Worm (Caenorhabditis elegans) whole organism, L4/young adult: ENCODE results near the gene srh-295.

ENCODE experiments used
- W03F9.2 ChIP-seq: fragments of 150-350 bp; optimal IDR thresholded peaks from 2 replicates; lab custom pipeline; 2014; ENCODE audit warnings: missing biosample characterization, missing genetic modification characterization
- dao-5 ChIP-seq: sonication (generic microtip); optimal IDR thresholded peaks from 2 replicates; lab custom pipeline; 2016; ENCODE audit warnings: missing genotype, missing genetic modification characterization, moderate library complexity, missing compliant biosample characterization
- him-1 ChIP-seq: sonication (generic microtip); optimal IDR thresholded peaks from 2 replicates; lab custom pipeline; 2016; ENCODE audit warnings: missing genotype, missing genetic modification reagents, missing genetic modification characterization, missing compliant biosample characterization

The srh-295 gene

ce11 chrV:15330314-15330713 lies at the start of gene srh-295:
TSS of gene srh-295 (plus strand) at chrV:15330614.
- no peak for TF ChIP-seq dao-5 (tag; lab: Kevin White, UChicago)
- TF ChIP-seq W03F9.2 (tag; lab: Kevin White, UChicago) = no peak
- TF ChIP-seq him-1 = no peak

ce11 chrV:15281279-15281949 lies 49.0 kb upstream of the srh-295 start, which contains the start of the genes srw-19 and srx-51:
TSS of gene srw-19 (minus strand) at chrV:15281379.
TSS of gene srx-51 (plus strand) at chrV:15281899.
- TF ChIP-seq him-1 (no peak), dao-5 (tag; lab: Kevin White, UChicago) (no peak), W03F9.2 (tag; lab: Kevin White, UChicago) (no peak)

- TF ChIP-seq him-1 (no peak), dao-5 (tag; lab: Kevin White, UChicago) (no peak), W03F9.2 (tag; lab: Kevin White, UChicago) (no peak)
Observed at ce11 chrV:15285984-15286383, 44.4 kb upstream of the srh-295 start.

ce11 chrV:15287856-15288255 lies 42.6 kb upstream of the srh-295 start, which contains the start of gene cyp-34A1:
TSS of gene cyp-34A1 (minus strand) at chrV:15287956.
- TF ChIP-seq him-1 (no peak), dao-5 (tag; lab: Kevin White, UChicago) (no peak), W03F9.2 (tag; lab: Kevin White, UChicago) (no peak)

ce11 chrV:15290995-15291394 lies 39.4 kb upstream of the srh-295 start, which contains the start of gene cyp-34A2:
TSS of gene cyp-34A2 (minus strand) at chrV:15291095.
- TF ChIP-seq him-1 (no peak), W03F9.2 (tag; lab: Kevin White, UChicago) (no peak), dao-5 (tag; lab: Kevin White, UChicago) (no peak)

DNA sequence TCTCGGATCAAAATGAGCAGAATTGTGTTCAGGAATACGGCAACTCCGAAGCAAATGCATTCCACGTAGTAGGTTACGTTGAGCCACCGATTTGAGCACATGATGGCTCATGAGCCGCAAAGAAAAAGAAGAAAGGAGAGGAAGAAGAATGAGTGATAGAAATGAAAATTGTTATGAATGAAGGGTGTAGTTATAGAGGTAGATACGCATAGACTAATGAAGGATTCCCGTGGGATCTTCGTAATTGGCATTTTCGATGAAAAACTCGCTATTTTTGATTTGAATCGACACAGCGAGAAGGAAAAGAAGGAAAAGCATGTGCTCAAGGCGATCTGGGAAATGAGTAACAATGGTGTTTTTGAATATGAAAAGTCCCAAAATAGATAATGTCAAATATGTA lies 36.5 kb upstream of the srh-295 start, which contains the start of gene str-96:
str-96 (minus strand) TSS at position 101 of the 400 bp plus-strand sequence.
- TF ChIP-seq dao-5 (tag; lab: Kevin White, UChicago) = no peak
- TF ChIP-seq W03F9.2 (tag; lab: Kevin White, UChicago) = no peak
- no peak for TF ChIP-seq him-1

DNA sequence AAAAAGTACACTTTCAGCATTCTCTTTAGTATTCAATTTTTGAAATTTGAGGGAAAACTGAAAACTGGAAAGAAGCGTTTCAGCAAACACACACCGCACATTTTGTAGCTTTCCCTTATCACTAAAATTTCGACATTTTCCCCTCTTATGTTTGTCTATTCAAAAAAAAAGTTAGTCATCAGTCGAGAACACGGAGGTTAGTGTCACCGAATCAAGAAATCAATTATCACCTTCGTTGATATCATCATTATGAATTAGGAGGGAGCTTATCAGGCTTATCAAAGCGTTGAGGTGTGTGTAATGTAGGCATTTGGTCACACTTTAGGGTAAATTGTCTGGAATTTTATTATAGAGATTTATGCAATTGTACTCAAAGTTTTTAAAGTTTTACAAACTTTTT lies 31.8 kb upstream of the srh-295 start, which contains the start of gene cpr-3:
cpr-3 (minus strand) TSS at position 104 of the 400 bp plus-strand sequence.
- TF ChIP-seq W03F9.2 (tag; lab: Kevin White, UChicago) = no peak
- no peak for TF ChIP-seq him-1
- no peak for TF ChIP-seq dao-5 (tag; lab: Kevin White, UChicago)

- TF ChIP-seq dao-5 (tag; lab: Kevin White, UChicago) (no peak), W03F9.2 (tag; lab: Kevin White, UChicago) (no peak)
Observed at ce11 chrV:15303625-15304024, 26.8 kb upstream of the srh-295 start, which contains the start of gene srx-48. TSS of gene srx-48 (minus strand) at chrV:15303725.

DNA sequence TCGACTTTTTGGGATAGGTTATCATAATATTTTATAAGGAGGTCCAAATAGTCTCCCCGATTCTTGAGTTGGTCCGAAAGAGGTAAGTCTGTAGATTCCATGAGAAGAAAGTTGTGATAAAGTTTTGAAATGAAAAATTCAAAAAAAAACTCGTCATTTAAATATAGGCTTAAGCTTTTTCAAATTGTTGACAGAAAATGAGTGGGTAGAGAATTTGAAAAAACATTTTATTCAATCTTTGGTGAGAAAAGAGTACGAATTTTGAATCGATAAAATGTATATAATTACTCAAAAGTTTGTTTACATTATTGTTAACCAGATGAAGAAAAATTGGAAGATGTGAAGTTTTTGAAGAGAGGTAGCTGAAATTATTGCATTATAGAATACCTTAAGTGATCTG lies 24.9 kb upstream of the srh-295 start, which contains the start of gene T26H8.5:
T26H8.5 (minus strand) TSS at position 101 of the 400 bp plus-strand sequence.
- TF ChIP-seq him-1 (no peak), W03F9.2 (tag; lab: Kevin White, UChicago) (no peak), dao-5 (tag; lab: Kevin White, UChicago) (no peak)

DNA sequence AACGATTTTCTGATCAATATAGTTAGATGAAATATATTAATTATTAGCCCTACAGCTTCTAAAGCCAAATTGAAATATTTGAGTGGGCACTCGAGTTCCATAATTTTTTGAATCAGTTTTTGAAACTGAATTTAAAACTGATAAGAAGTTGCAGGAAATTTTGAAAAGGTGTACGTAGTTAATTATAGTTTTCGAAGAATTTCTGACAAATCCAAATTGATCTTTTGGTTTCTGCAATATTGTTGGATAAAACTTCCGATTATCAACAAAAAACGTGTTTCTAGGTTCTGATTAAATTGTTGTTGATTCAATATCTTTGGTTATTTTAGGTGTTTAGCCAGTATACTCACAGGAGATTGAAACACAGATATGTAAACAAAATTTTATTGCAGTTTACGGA lies 23.7 kb upstream of the srh-295 start, which contains the start of gene T26H8.4:
T26H8.4 (minus strand) TSS at position 101 of the 400 bp plus-strand sequence.
- TF ChIP-seq W03F9.2 (tag; lab: Kevin White, UChicago) = no peak
- TF ChIP-seq him-1 = no peak
- TF ChIP-seq dao-5 (tag; lab: Kevin White, UChicago) = no peak

DNA sequence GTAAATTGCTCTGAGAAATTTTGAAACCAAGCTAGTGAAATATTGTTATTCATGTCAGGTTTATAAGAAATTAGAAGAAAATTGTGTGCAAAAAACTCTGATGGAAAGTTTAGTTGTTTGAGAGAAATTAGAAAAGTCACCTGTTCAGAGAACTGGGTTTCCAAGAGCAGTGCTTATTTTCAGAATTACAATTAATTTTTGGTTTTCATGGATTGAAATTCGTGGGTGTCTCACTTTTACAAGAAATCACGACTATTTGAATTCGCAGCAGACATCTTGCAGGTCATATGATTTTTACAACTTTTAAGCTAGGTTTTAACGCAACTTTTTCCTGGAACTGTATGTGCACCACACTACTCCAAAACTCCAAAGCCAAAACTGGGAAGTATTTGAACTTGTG lies 21.4 kb upstream of the srh-295 start, which contains the start of gene srz-10:
srz-10 (minus strand) TSS at position 88 of the 400 bp plus-strand sequence.
- TF ChIP-seq him-1 = no peak

DNA sequence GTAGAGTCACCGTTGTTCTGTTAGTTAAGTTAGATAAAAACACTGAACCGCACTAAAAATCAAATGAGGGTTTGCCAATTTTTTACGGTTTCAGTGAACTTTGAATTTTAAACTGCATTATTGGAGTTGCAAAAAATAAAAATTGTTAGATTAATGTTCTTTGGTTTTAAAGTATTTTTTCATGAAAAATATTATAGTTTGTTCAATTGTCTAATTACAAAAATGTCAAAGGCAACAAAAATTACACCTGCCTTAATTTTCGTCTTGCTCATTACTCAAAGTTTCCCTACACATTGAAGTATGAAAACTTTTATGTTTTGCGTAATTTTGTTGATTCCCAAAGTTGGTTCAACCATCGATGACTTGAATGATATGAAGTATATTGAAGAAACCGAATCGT lies 19.6 kb upstream of the srh-295 start, which contains the start of gene irld-62:
irld-62 (plus strand) TSS at position 301 of the 400 bp plus-strand sequence.
- TF ChIP-seq him-1 = no peak
- TF ChIP-seq dao-5 (tag; lab: Kevin White, UChicago) = no peak
- TF ChIP-seq W03F9.2 (tag; lab: Kevin White, UChicago) = no peak

ce11 chrV:15313529-15313928 lies 16.9 kb upstream of the srh-295 start:
- no peak for TF ChIP-seq him-1
- no peak for TF ChIP-seq W03F9.2 (tag; lab: Kevin White, UChicago)
- no peak for TF ChIP-seq dao-5 (tag; lab: Kevin White, UChicago)

DNA sequence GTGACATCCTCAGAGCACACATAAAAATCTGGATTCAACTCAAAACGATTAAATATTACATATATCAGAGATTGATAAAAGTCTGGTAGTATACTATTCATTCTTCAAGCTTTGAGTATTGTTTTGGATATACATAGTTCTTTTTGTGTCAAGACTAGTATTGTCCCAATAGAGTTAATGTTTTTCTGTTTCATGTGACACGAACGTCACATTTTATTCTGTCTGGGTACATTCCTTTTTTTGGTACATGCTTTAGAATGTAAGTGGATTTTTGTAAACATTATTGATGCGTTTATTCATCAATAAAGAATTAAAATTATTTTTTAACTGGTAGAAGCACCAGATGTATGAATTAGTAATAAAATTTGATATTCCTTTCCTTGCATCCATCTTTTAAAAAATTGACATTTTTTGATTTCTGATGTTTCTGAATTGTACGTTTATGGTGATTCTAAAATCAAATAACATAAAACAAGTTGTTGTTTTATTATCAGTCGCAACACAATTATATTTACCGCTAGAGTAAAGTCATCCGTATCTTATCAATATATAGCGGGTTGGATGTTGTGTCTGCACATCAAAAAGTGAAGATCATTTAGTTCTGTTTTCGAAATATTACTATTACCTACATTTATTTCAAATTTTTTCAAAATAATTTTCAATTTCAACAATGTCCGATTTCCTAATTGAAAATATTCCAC lies 14.4 kb upstream of the srh-295 start, which contains the start of the genes srt-22 and nhr-246:
srt-22 (minus strand) TSS at position 101 of the 701 bp plus-strand sequence.
nhr-246 (plus strand) TSS at position 651 of the 701 bp plus-strand sequence.
- TF ChIP-seq him-1 (no peak), dao-5 (tag; lab: Kevin White, UChicago) (no peak), W03F9.2 (tag; lab: Kevin White, UChicago) (no peak)
